Fruit fly (Drosophila melanogaster) whole organism, embryonic: Measurements from ENCODE around the gene wapl.

Source experiments
- Ada2b ChIP-seq: fragments of 200-800 bp; sonication (Bioruptor generic); IDR thresholded peaks from 2 replicates; pipeline ENCODE4 v1.3.6; 2022; ENCODE audit warnings: missing biosample characterization, missing genetic modification characterization
- Asciz ChIP-seq: fragments of 200-800 bp; sonication (Bioruptor generic); optimal IDR thresholded peaks from 2 replicates; lab custom pipeline; 2017; ENCODE audit warnings: missing biosample characterization, mild to moderate bottlenecking, missing genetic modification characterization, missing genetic modification reagents
- CG11504 ChIP-seq: fragments of 200-800 bp; sonication (Bioruptor generic); optimal IDR thresholded peaks from 3 replicates; lab custom pipeline; 2019; ENCODE audit warnings: missing biosample characterization, mild to moderate bottlenecking, missing genetic modification characterization, moderate library complexity
- CG12219 ChIP-seq: fragments of 200-800 bp; sonication (Bioruptor generic); optimal IDR thresholded peaks from 3 replicates; lab custom pipeline; 2018; ENCODE audit warnings: missing biosample characterization, mild to moderate bottlenecking, missing genetic modification characterization
- CG12391 ChIP-seq: fragments of 200-800 bp; sonication (Bioruptor generic); optimal IDR thresholded peaks from 3 replicates; lab custom pipeline; 2018; ENCODE audit warnings: missing biosample characterization, mild to moderate bottlenecking, missing genetic modification characterization, moderate library complexity
- CG13624 ChIP-seq: fragments of 200-800 bp; sonication (Bioruptor generic); optimal IDR thresholded peaks from 2 replicates; lab custom pipeline; 2016; ENCODE audit warnings: missing biosample characterization, missing genetic modification characterization
- CG15601 ChIP-seq: fragments of 200-800 bp; sonication (Bioruptor generic); optimal IDR thresholded peaks from 3 replicates; lab custom pipeline; 2019; ENCODE audit warnings: missing biosample characterization, mild to moderate bottlenecking, missing genetic modification characterization, moderate library complexity
- CG1603 ChIP-seq: fragments of 200-800 bp; sonication (Bioruptor generic); optimal IDR thresholded peaks from 2 replicates; lab custom pipeline; 2019; ENCODE audit warnings: missing biosample characterization, mild to moderate bottlenecking, missing genetic modification characterization, moderate library complexity
- CG17186 ChIP-seq: fragments of 200-800 bp; sonication (Bioruptor generic); optimal IDR thresholded peaks from 3 replicates; lab custom pipeline; 2017; ENCODE audit warnings: missing biosample characterization, missing genetic modification reagents, missing genetic modification characterization
- CG17829 ChIP-seq: fragments of 200-800 bp; optimal IDR thresholded peaks from 2 replicates; lab custom pipeline; 2019; ENCODE audit warnings: missing biosample characterization, mild to moderate bottlenecking, missing genetic modification characterization, moderate library complexity
- CG18599 ChIP-seq: fragments of 200-800 bp; sonication (Bioruptor generic); optimal IDR thresholded peaks from 3 replicates; lab custom pipeline; 2017; ENCODE audit warnings: missing biosample characterization, missing genetic modification characterization, mild to moderate bottlenecking, moderate library complexity, missing genetic modification reagents
- CG18619 ChIP-seq: fragments of 200-800 bp; sonication (Bioruptor generic); optimal IDR thresholded peaks from 3 replicates; lab custom pipeline; 2017; ENCODE audit warnings: missing biosample characterization, mild to moderate bottlenecking, missing genetic modification characterization
- CG2116 ChIP-seq: fragments of 200-800 bp; sonication (Bioruptor generic); optimal IDR thresholded peaks from 3 replicates; lab custom pipeline; 2018; ENCODE audit warnings: missing biosample characterization, mild to moderate bottlenecking, missing genetic modification characterization
- CG32772 ChIP-seq: fragments of 200-800 bp; sonication (Bioruptor generic); IDR thresholded peaks from 2 replicates; pipeline ENCODE4 v1.3.6; 2022; ENCODE audit warnings: missing biosample characterization, missing genetic modification characterization
- CG3407 ChIP-seq: fragments of 200-800 bp; sonication (Bioruptor generic); optimal IDR thresholded peaks from 2 replicates; lab custom pipeline; 2018; ENCODE audit warnings: missing biosample characterization, mild to moderate bottlenecking, missing genetic modification characterization
- CG5180 ChIP-seq: fragments of 200-800 bp; sonication (Bioruptor generic); optimal IDR thresholded peaks from 3 replicates; lab custom pipeline; 2017; ENCODE audit warnings: missing biosample characterization, missing genetic modification characterization, mild to moderate bottlenecking, moderate library complexity, missing genetic modification reagents
- CG6272 ChIP-seq: fragments of 200-800 bp; sonication (Bioruptor generic); IDR thresholded peaks from 2 replicates; pipeline ENCODE4 v1.3.6; 2022; ENCODE audit warnings: missing biosample characterization, missing genetic modification characterization
- CG6689 ChIP-seq: fragments of 200-800 bp; sonication (Bioruptor generic); IDR thresholded peaks from 2 replicates; pipeline ENCODE4 v1.3.6; 2022; ENCODE audit warnings: missing biosample characterization, missing genetic modification characterization
- CG7963 ChIP-seq: fragments of 200-800 bp; sonication (Bioruptor generic); IDR thresholded peaks from 3 replicates; pipeline ENCODE4 v1.3.6; 2022; ENCODE audit warnings: missing biosample characterization, missing genetic modification characterization; ENCODE audit not compliant: partially characterized antibody
- CG9609 ChIP-seq: fragments of 200-800 bp; sonication (Bioruptor generic); optimal IDR thresholded peaks from 3 replicates; lab custom pipeline; 2016; ENCODE audit warnings: missing biosample characterization, missing genetic modification characterization
- CG9727 ChIP-seq: fragments of 200-800 bp; sonication (Bioruptor generic); optimal IDR thresholded peaks from 3 replicates; lab custom pipeline; 2017; ENCODE audit warnings: missing biosample characterization, mild to moderate bottlenecking, missing genetic modification characterization
- Chrac-16 ChIP-seq: fragments of 200-800 bp; sonication (Bioruptor generic); optimal IDR thresholded peaks from 3 replicates; lab custom pipeline; 2016; ENCODE audit warnings: missing biosample characterization, missing genetic modification characterization
- Deaf1 ChIP-seq: fragments of 200-800 bp; optimal IDR thresholded peaks from 3 replicates; lab custom pipeline; 2019; ENCODE audit warnings: missing biosample characterization, mild to moderate bottlenecking, missing genetic modification characterization, moderate library complexity
- Dll ChIP-seq: fragments of 200-800 bp; sonication (Bioruptor generic); IDR thresholded peaks from 4 replicates; pipeline ENCODE4 v1.3.6; 2022; ENCODE audit warnings: missing biosample characterization, missing genetic modification characterization; ENCODE audit not compliant: partially characterized antibody
- MTF-1 ChIP-seq: fragments of 200-800 bp; sonication (Bioruptor generic); optimal IDR thresholded peaks from 2 replicates; lab custom pipeline; 2018; ENCODE audit warnings: missing biosample characterization, mild to moderate bottlenecking, missing genetic modification characterization, borderline replicate concordance
- Myb ChIP-seq: fragments of 200-800 bp; sonication (Bioruptor generic); optimal IDR thresholded peaks from 2 replicates; lab custom pipeline; 2016; ENCODE audit warnings: missing biosample characterization, missing genetic modification characterization
- Neu2 ChIP-seq: fragments of 200-800 bp; sonication (Bioruptor generic); optimal IDR thresholded peaks from 3 replicates; lab custom pipeline; 2016; ENCODE audit warnings: missing biosample characterization, missing genetic modification characterization, borderline replicate concordance
- Ptx1 ChIP-seq: fragments of 200-800 bp; sonication (Bioruptor generic); IDR thresholded peaks from 2 replicates; pipeline ENCODE4 v1.3.6; 2022; ENCODE audit warnings: missing biosample characterization, missing genetic modification characterization
- Ravus ChIP-seq: fragments of 200-800 bp; sonication (Bioruptor generic); IDR thresholded peaks from 2 replicates; pipeline ENCODE4 v1.3.6; 2022; ENCODE audit warnings: missing biosample characterization, missing genetic modification characterization
- Taf1 ChIP-seq: fragments of 200-800 bp; sonication (Bioruptor generic); IDR thresholded peaks from 2 replicates; pipeline ENCODE4 v1.3.6; 2022; ENCODE audit warnings: missing biosample characterization, missing genetic modification characterization
- abd-A ChIP-seq: fragments of 200-800 bp; sonication (Bioruptor generic); optimal IDR thresholded peaks from 3 replicates; lab custom pipeline; 2019; ENCODE audit warnings: missing biosample characterization, mild to moderate bottlenecking, missing genetic modification characterization, moderate library complexity
- al ChIP-seq: fragments of 200-800 bp; sonication (Bioruptor generic); IDR thresholded peaks from 2 replicates; pipeline ENCODE4 v1.3.6; 2022; ENCODE audit warnings: missing biosample characterization, missing genetic modification characterization
- bowl ChIP-seq: fragments of 200-800 bp; sonication (Bioruptor generic); IDR thresholded peaks from 2 replicates; pipeline ENCODE4 v1.3.6; 2022; ENCODE audit warnings: missing biosample characterization, missing genetic modification characterization
- chif ChIP-seq, 2 experiments: fragments of 200-800 bp; sonication (Bioruptor generic); optimal IDR thresholded peaks; 3 replicates each; lab custom pipeline; 2016; ENCODE audit warnings: missing biosample characterization in 2 of 2, missing genetic modification characterization in 2 of 2
- crc ChIP-seq: fragments of 200-800 bp; sonication (Bioruptor generic); optimal IDR thresholded peaks from 2 replicates; lab custom pipeline; 2016; ENCODE audit warnings: missing biosample characterization, missing genetic modification characterization
- croc ChIP-seq: fragments of 200-800 bp; sonication (Bioruptor generic); conservative IDR thresholded peaks from 3 replicates; pipeline ENCODE4 v1.3.6; 2022; ENCODE audit warnings: missing biosample characterization, missing genetic modification characterization
- danr ChIP-seq: fragments of 200-800 bp; sonication (Bioruptor generic); IDR thresholded peaks from 2 replicates; pipeline ENCODE4 v1.3.6; 2022; ENCODE audit warnings: missing biosample characterization, missing genetic modification characterization
- ewg ChIP-seq: fragments of 200-800 bp; sonication (Bioruptor generic); optimal IDR thresholded peaks from 3 replicates; lab custom pipeline; 2017; ENCODE audit warnings: mild to moderate bottlenecking, missing biosample characterization, missing genetic modification reagents, missing genetic modification characterization
- fd96Cb ChIP-seq: fragments of 200-800 bp; sonication (Bioruptor generic); optimal IDR thresholded peaks from 2 replicates; lab custom pipeline; 2018; ENCODE audit warnings: missing biosample characterization, mild to moderate bottlenecking, missing genetic modification characterization, moderate library complexity
- ftz-f1 ChIP-seq: fragments of 200-800 bp; sonication (Bioruptor generic); optimal IDR thresholded peaks from 2 replicates; lab custom pipeline; 2016; ENCODE audit warnings: missing biosample characterization, missing genetic modification characterization
- fu2 ChIP-seq: fragments of 200-800 bp; sonication (Bioruptor generic); optimal IDR thresholded peaks from 2 replicates; lab custom pipeline; 2016; ENCODE audit warnings: missing biosample characterization, missing genetic modification characterization
- grau ChIP-seq: fragments of 200-800 bp; optimal IDR thresholded peaks from 3 replicates; lab custom pipeline; 2019; ENCODE audit warnings: missing biosample characterization, mild to moderate bottlenecking, missing genetic modification characterization, moderate library complexity
- jing ChIP-seq: fragments of 200-800 bp; sonication (Bioruptor generic); optimal IDR thresholded peaks from 2 replicates; lab custom pipeline; 2018; ENCODE audit warnings: missing biosample characterization, mild to moderate bottlenecking, missing genetic modification characterization
- psq ChIP-seq: fragments of 200-800 bp; sonication (Bioruptor generic); optimal IDR thresholded peaks from 2 replicates; lab custom pipeline; 2017; ENCODE audit warnings: missing biosample characterization, missing genetic modification characterization
- seq ChIP-seq: fragments of 200-800 bp; sonication (Bioruptor generic); IDR thresholded peaks from 2 replicates; pipeline ENCODE4 v1.3.6; 2022; ENCODE audit warnings: missing biosample characterization, missing genetic modification characterization
- sna ChIP-seq: fragments of 200-800 bp; sonication (Bioruptor generic); IDR thresholded peaks from 2 replicates; pipeline ENCODE4 v1.3.6; 2022; ENCODE audit warnings: missing biosample characterization, missing genetic modification characterization; ENCODE audit not compliant: partially characterized antibody
- tio ChIP-seq: fragments of 200-800 bp; sonication (Bioruptor generic); optimal IDR thresholded peaks from 2 replicates; lab custom pipeline; 2017; ENCODE audit warnings: missing biosample characterization, missing genetic modification characterization, inconsistent platforms
- toy ChIP-seq: fragments of 200-800 bp; sonication (Bioruptor generic); IDR thresholded peaks from 2 replicates; pipeline ENCODE4 v1.3.6; 2022; ENCODE audit warnings: missing biosample characterization, missing genetic modification characterization
- usp ChIP-seq: fragments of >200 bp; optimal IDR thresholded peaks from 2 replicates; lab custom pipeline; 2017; ENCODE audit warnings: missing biosample characterization, missing genetic modification characterization
- yki ChIP-seq: fragments of >200 bp; optimal IDR thresholded peaks from 3 replicates; lab custom pipeline; 2018

wapl gene

DNA sequence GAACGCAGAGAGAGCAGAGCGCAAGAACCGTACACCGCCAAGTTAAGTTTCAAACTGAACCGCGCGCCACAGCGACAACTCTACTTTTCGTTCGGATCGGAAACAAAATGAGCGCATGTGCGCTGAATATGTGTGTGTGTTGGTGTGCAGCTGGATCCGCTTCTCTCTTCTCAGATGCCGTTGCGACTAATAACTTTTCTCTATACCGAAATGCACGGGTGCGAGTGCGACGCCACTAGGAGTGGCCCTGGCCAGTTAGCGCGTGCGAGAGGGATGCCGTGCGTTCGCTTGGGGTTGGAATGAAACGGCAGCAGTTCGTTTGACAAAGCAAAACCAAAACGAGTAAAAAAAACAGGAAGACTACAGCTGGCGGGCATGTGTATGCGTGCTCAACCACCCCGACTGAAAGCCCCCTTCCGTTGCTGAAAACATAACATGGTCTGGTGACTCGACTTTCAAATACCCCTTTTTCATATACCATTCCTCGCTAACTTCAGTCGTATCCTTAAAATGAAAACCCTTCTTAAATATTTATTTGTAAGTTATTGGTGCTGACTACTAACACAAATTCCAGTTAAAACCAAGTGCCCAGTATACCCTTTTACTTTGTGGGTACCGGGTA is 21.8 kb downstream of the wapl start (continued):
- TF ChIP-seq CG12391 (tag; lab: Kevin White, UChicago) (peak; percentile 100), yki (peak; percentile 29), CG6689 (GFP tag; lab: Robert Waterston, UW) (peak; percentile 100), CG32772 (GFP tag; lab: Robert Waterston, UW) (peak; percentile 100), abd-A (tag; lab: Kevin White, UChicago) (peak; percentile 99), Dll (GFP tag; lab: Robert Waterston, UW) (no peak), Ada2b (GFP tag; lab: Robert Waterston, UW) (peak; percentile 100), crc (peak; percentile 100), tio (GFP tag; lab: Kevin White, UChicago) (peak; percentile 99), fu2 (GFP tag; lab: Kevin White, UChicago) (peak; percentile 100), CG18599 (GFP tag; lab: Kevin White, UChicago) (peak; percentile 100), jing (GFP tag; lab: Kevin White, UChicago) (peak; percentile 100), CG3407 (GFP tag; lab: Kevin White, UChicago) (peak; percentile 99), Ptx1 (GFP tag; lab: Robert Waterston, UW) (peak; percentile 100), CG17829 (tag; lab: Kevin White, UChicago) (peak; percentile 100), CG11504 (peak; percentile 99), Chrac-16 (GFP tag; lab: Kevin White, UChicago) (peak; percentile 100), MTF-1 (peak; percentile 100), croc (GFP tag; lab: Robert Waterston, UW) (peak; percentile 100), CG13624 (GFP tag; lab: Kevin White, UChicago) (peak; percentile 100), al (peak; percentile 100), Ravus (peak; percentile 100), CG5180 (GFP tag; lab: Kevin White, UChicago) (peak; percentile 95), toy (GFP tag; lab: Robert Waterston, UW) (peak; percentile 100), psq (GFP tag; lab: Kevin White, UChicago) (peak; percentile 98), bowl (GFP tag; lab: Robert Waterston, UW) (peak; percentile 100), CG6272 (GFP tag; lab: Robert Waterston, UW) (peak; percentile 100), CG9727 (GFP tag; lab: Kevin White, UChicago) (peak; percentile 100), grau (peak; percentile 100), Myb (GFP tag; lab: Kevin White, UChicago) (peak; percentile 97), danr (GFP tag; lab: Robert Waterston, UW) (peak; percentile 100), CG2116 (GFP tag; lab: Kevin White, UChicago) (peak; percentile 87), CG17186 (GFP tag; lab: Kevin White, UChicago) (peak; percentile 98), CG18619 (GFP tag; lab: Kevin White, UChicago) (peak; percentile 100), sna (GFP tag; lab: Robert Waterston, UW) (no peak; the same call in 1 of the 2 replicates), ewg (GFP tag; lab: Kevin White, UChicago) (peak; percentile 99), Asciz (GFP tag; lab: Kevin White, UChicago) (peak; percentile 100), chif (GFP tag; optimal IDR thresholded peaks at IDR 0.05; lab: Kevin White, UChicago) (peak; percentile 100), CG9609 (peak; percentile 100), CG12219 (GFP tag; lab: Kevin White, UChicago) (peak; percentile 100), seq (GFP tag; lab: Robert Waterston, UW) (peak; percentile 100), Neu2 (GFP tag; lab: Kevin White, UChicago) (peak; percentile 100), CG1603 (tag; lab: Kevin White, UChicago) (peak; percentile 100), ftz-f1 (GFP tag; lab: Kevin White, UChicago) (peak; percentile 94), CG7963 (GFP tag; lab: Robert Waterston, UW) (no peak), usp (GFP tag; lab: Kevin White, UChicago) (no peak), fd96Cb (tag; lab: Kevin White, UChicago) (peak; percentile 100), CG15601 (tag; lab: Kevin White, UChicago) (peak; percentile 99), Taf1 (GFP tag; lab: Robert Waterston, UW) (peak; percentile 100), Deaf1 (peak; percentile 90)
